Fruit fly (Drosophila melanogaster): ENCODE results near the gene beta-PheRS.

- TF ChIP-seq dsf (GFP tag; optimal IDR thresholded peaks at IDR 0.05; ENCODE audit: borderline replicate concordance) (no peak), Hr78 (GFP tag; optimal IDR thresholded peaks at IDR 0.05) (no peak), psq (GFP tag; optimal IDR thresholded peaks at IDR 0.05) (no peak), fru (GFP tag; optimal IDR thresholded peaks at IDR 0.05) (no peak), Sp1 (GFP tag; optimal IDR thresholded peaks at IDR 0.05) (no peak), Myc (optimal IDR thresholded peaks at IDR 0.05) (no peak), N (GFP tag; optimal IDR thresholded peaks at IDR 0.05) (no peak), OdsH (GFP tag; optimal IDR thresholded peaks at IDR 0.05) (no peak), woc (GFP tag; optimal IDR thresholded peaks at IDR 0.05) (no peak), Mio (GFP tag; optimal IDR thresholded peaks at IDR 0.05) (no peak), Jra (GFP tag; optimal IDR thresholded peaks at IDR 0.05) (no peak), pan (optimal IDR thresholded peaks at IDR 0.05) (no peak), Vsx2 (GFP tag; optimal IDR thresholded peaks at IDR 0.05; ENCODE audit: partially characterized antibody) (no peak)
Measured at dm6 chr3R:24293171-24293570, 40.7 kb upstream of the beta-PheRS start.
